Worm (Caenorhabditis elegans) whole organism, L1 larva: ENCODE measurements around the gene T05H10.1.

Source experiments
- aha-1 ChIP-seq: fragments of 150-350 bp; optimal IDR thresholded peaks from 2 replicates; lab custom pipeline; 2014; ENCODE audit warnings: missing biosample characterization, missing genetic modification characterization
- alr-1 ChIP-seq: fragments of 200-800 bp; sonication (Bioruptor generic); optimal IDR thresholded peaks from 2 replicates; lab custom pipeline; 2018; ENCODE audit warnings: borderline replicate concordance, mild to moderate bottlenecking, missing genetic modification characterization, missing compliant biosample characterization
- ama-1 ChIP-seq: fragments of 150-350 bp; optimal IDR thresholded peaks from 2 replicates; lab custom pipeline; 2014
- ceh-63 ChIP-seq: fragments of 200-800 bp; sonication (Bioruptor generic); optimal IDR thresholded peaks from 2 replicates; lab custom pipeline; 2018; ENCODE audit warnings: mild to moderate bottlenecking, missing genetic modification characterization, missing compliant biosample characterization
- ceh-8 ChIP-seq: fragments of 200-800 bp; sonication (Bioruptor generic); optimal IDR thresholded peaks from 2 replicates; lab custom pipeline; 2018; ENCODE audit warnings: mild to moderate bottlenecking, missing genetic modification characterization, moderate library complexity, missing compliant biosample characterization
- ceh-82 ChIP-seq, 3 experiments: fragments of 150-350 bp in 1 of 3; sonication (generic microtip) in 2 of 3; optimal IDR thresholded peaks; 2 replicates each; lab custom pipeline; 2014 to 2017; ENCODE audit warnings: missing biosample characterization in 3 of 3, missing genetic modification characterization in 3 of 3
- dsc-1 ChIP-seq: sonication (generic microtip); optimal IDR thresholded peaks from 2 replicates; lab custom pipeline; 2016; ENCODE audit warnings: mild to moderate bottlenecking, missing genetic modification characterization, missing compliant biosample characterization
- efl-3 ChIP-seq: fragments of 200-800 bp; sonication (Bioruptor generic); optimal IDR thresholded peaks from 2 replicates; lab custom pipeline; 2018; ENCODE audit warnings: mild to moderate bottlenecking, missing genetic modification characterization, missing compliant biosample characterization
- elt-2 ChIP-seq: sonication (generic microtip); optimal IDR thresholded peaks from 2 replicates; lab custom pipeline; 2016; ENCODE audit warnings: missing genetic modification characterization, mild to moderate bottlenecking, inconsistent platforms, missing compliant biosample characterization, missing genetic modification reagents
- elt-3 ChIP-seq, 6 experiments: fragments of 150-350 bp in 1 of 6; sonication (generic microtip); optimal IDR thresholded peaks; 2 replicates each; lab custom pipeline; 2017 to 2018; ENCODE audit warnings: missing biosample characterization in 6 of 6, missing genetic modification characterization in 6 of 6, inconsistent platforms in 1 of 6
- fkh-4 ChIP-seq: sonication (generic microtip); optimal IDR thresholded peaks from 2 replicates; lab custom pipeline; 2016; ENCODE audit warnings: missing compliant biosample characterization, missing genetic modification characterization, borderline replicate concordance
- fos-1 ChIP-seq: fragments of 150-350 bp; optimal IDR thresholded peaks from 2 replicates; lab custom pipeline; 2014; ENCODE audit warnings: missing biosample characterization, missing genetic modification characterization
- grh-1 ChIP-seq: fragments of 200-800 bp; sonication (Bioruptor generic); IDR thresholded peaks from 2 replicates; pipeline ENCODE4 v1.3.6; 2022; ENCODE audit warnings: missing genetic modification reagents, missing genetic modification characterization, missing compliant biosample characterization
- hlh-4 ChIP-seq: sonication (generic microtip); optimal IDR thresholded peaks from 2 replicates; lab custom pipeline; 2016; ENCODE audit warnings: mild to moderate bottlenecking, missing genetic modification characterization, missing compliant biosample characterization
- isw-1 ChIP-seq: fragments of 200-800 bp; sonication (Bioruptor generic); IDR thresholded peaks from 2 replicates; pipeline ENCODE4 v1.3.6; 2022; ENCODE audit warnings: missing genetic modification characterization, missing compliant biosample characterization
- jun-1 ChIP-seq: fragments of 150-350 bp; optimal IDR thresholded peaks from 2 replicates; lab custom pipeline; 2014; ENCODE audit warnings: missing biosample characterization, missing genetic modification reagents, missing genetic modification characterization
- lin-15B ChIP-seq: fragments of 150-350 bp; sonication (generic microtip); optimal IDR thresholded peaks from 3 replicates; lab custom pipeline; 2014; ENCODE audit warnings: missing biosample characterization, missing genetic modification characterization
- lin-35 ChIP-seq, 2 experiments: fragments of 150-350 bp; optimal IDR thresholded peaks; 2 replicates each; lab custom pipeline; 2014; ENCODE audit warnings: missing biosample characterization in 2 of 2, missing genetic modification characterization in 2 of 2, missing genetic modification reagents in 2 of 2
- lir-3 ChIP-seq: sonication (generic microtip); optimal IDR thresholded peaks from 2 replicates; lab custom pipeline; 2016; ENCODE audit warnings: mild to moderate bottlenecking, missing genetic modification characterization, moderate library complexity, missing compliant biosample characterization; ENCODE audit not compliant: poor library complexity
- mab-9 ChIP-seq: fragments of 200-800 bp; sonication (Bioruptor generic); IDR thresholded peaks from 2 replicates; pipeline ENCODE4 v1.3.6; 2022; ENCODE audit warnings: missing genetic modification reagents, missing genetic modification characterization, missing compliant biosample characterization
- mef-2 ChIP-seq: fragments of 150-350 bp; optimal IDR thresholded peaks from 2 replicates; lab custom pipeline; 2014; ENCODE audit warnings: missing biosample characterization, missing genetic modification characterization
- nhr-11 ChIP-seq: fragments of 150-350 bp; optimal IDR thresholded peaks from 2 replicates; lab custom pipeline; 2014; ENCODE audit warnings: missing biosample characterization, missing genetic modification characterization
- nhr-71 ChIP-seq: sonication (generic microtip); optimal IDR thresholded peaks from 2 replicates; lab custom pipeline; 2016; ENCODE audit warnings: mild to moderate bottlenecking, missing genetic modification characterization, moderate library complexity, missing compliant biosample characterization
- nhr-90 ChIP-seq: sonication (generic microtip); optimal IDR thresholded peaks from 2 replicates; lab custom pipeline; 2016; ENCODE audit warnings: mild to moderate bottlenecking, missing genetic modification characterization, missing compliant biosample characterization; ENCODE audit not compliant: poor library complexity
- pag-3 ChIP-seq: sonication (generic microtip); optimal IDR thresholded peaks from 2 replicates; lab custom pipeline; 2017; ENCODE audit warnings: missing genetic modification characterization, mild to moderate bottlenecking, missing compliant biosample characterization, antibody characterized with exemption, borderline replicate concordance; ENCODE audit not compliant: insufficient read depth
- pax-3 ChIP-seq: fragments of 200-800 bp; sonication (Bioruptor generic); optimal IDR thresholded peaks from 2 replicates; lab custom pipeline; 2018; ENCODE audit warnings: mild to moderate bottlenecking, missing genetic modification characterization, moderate library complexity, missing compliant biosample characterization
- pqm-1 ChIP-seq: sonication (generic microtip); optimal IDR thresholded peaks from 3 replicates; lab custom pipeline; 2017; ENCODE audit warnings: missing biosample characterization, missing genetic modification characterization
- rnt-1 ChIP-seq: sonication (generic microtip); optimal IDR thresholded peaks from 2 replicates; lab custom pipeline; 2016; ENCODE audit warnings: mild to moderate bottlenecking, missing genetic modification characterization, moderate library complexity, missing compliant biosample characterization
- snpc-4 ChIP-seq: fragments of 150-350 bp; optimal IDR thresholded peaks from 2 replicates; lab custom pipeline; 2014; ENCODE audit warnings: missing biosample characterization, missing genetic modification characterization
- sptf-1 ChIP-seq: fragments of 150-350 bp; optimal IDR thresholded peaks from 2 replicates; lab custom pipeline; 2014; ENCODE audit warnings: missing biosample characterization, missing genetic modification characterization
- sup-37 ChIP-seq: fragments of 200-800 bp; sonication (Bioruptor generic); optimal IDR thresholded peaks from 2 replicates; lab custom pipeline; 2018; ENCODE audit warnings: mild to moderate bottlenecking, missing genetic modification characterization, missing compliant biosample characterization
- swsn-7 ChIP-seq: sonication (generic microtip); optimal IDR thresholded peaks from 2 replicates; lab custom pipeline; 2016; ENCODE audit warnings: missing genetic modification characterization, missing compliant biosample characterization
- tbx-2 ChIP-seq: sonication (generic microtip); optimal IDR thresholded peaks from 2 replicates; lab custom pipeline; 2016; ENCODE audit warnings: missing genetic modification characterization, missing compliant biosample characterization
- unc-62 ChIP-seq: fragments of 150-350 bp; optimal IDR thresholded peaks from 2 replicates; lab custom pipeline; 2014; ENCODE audit warnings: missing biosample characterization, missing genetic modification reagents, missing genetic modification characterization
- unc-98 ChIP-seq: fragments of 200-800 bp; sonication (Bioruptor generic); IDR thresholded peaks from 2 replicates; pipeline ENCODE4 v1.3.6; 2022; ENCODE audit warnings: missing genetic modification characterization, missing compliant biosample characterization
- vab-15 ChIP-seq: sonication (generic microtip); optimal IDR thresholded peaks from 2 replicates; lab custom pipeline; 2017; ENCODE audit warnings: missing genotype, mild to moderate bottlenecking, missing genetic modification characterization, missing compliant biosample characterization
- xbp-1 ChIP-seq: sonication (generic microtip); optimal IDR thresholded peaks from 2 replicates; lab custom pipeline; 2016; ENCODE audit warnings: missing genetic modification characterization, missing compliant biosample characterization
- zag-1 ChIP-seq: fragments of 150-350 bp; optimal IDR thresholded peaks from 2 replicates; lab custom pipeline; 2014; ENCODE audit warnings: missing biosample characterization, missing genetic modification characterization

T05H10.1 gene

ce11 chrII:8041642-8042041 is 747 bp upstream of the T05H10.1 start (continued):
- TF ChIP-seq aha-1 (no peak), ceh-8 (GFP tag; lab: Kevin White, UChicago) (no peak), xbp-1 (tag; lab: Kevin White, UChicago) (peak; percentile 23), pax-3 (no peak), jun-1 (no peak), elt-3 (tag; optimal IDR thresholded peaks at IDR 0.05; lab: Kevin White, UChicago) (no peak), pqm-1 (tag; lab: Kevin White, UChicago) (no peak), swsn-7 (peak; percentile 48), nhr-90 (tag; lab: Kevin White, UChicago) (no peak), lin-35 (GFP tag; optimal IDR thresholded peaks at IDR 0.05; lab: Kevin White, UChicago) (peak; percentile 30 to 60), ceh-82 (tag; optimal IDR thresholded peaks at IDR 0.05; lab: Kevin White, UChicago) (peak in 1 of 3 experiments; percentile 16), alr-1 (tag; lab: Kevin White, UChicago) (no peak), ceh-63 (GFP tag; lab: Kevin White, UChicago) (no peak), pag-3 (tag; lab: Kevin White, UChicago) (no peak), elt-2 (tag; lab: Kevin White, UChicago) (no peak), nhr-71 (tag; lab: Kevin White, UChicago) (peak; percentile 36), lir-3 (tag; lab: Kevin White, UChicago) (peak; percentile 42), rnt-1 (tag; lab: Kevin White, UChicago) (peak; percentile 13), mef-2 (no peak), fos-1 (tag; lab: Kevin White, UChicago) (no peak), vab-15 (tag; lab: Kevin White, UChicago) (no peak), efl-3 (no peak)

- TF ChIP-seq sptf-1 (tag; lab: Kevin White, UChicago) (no peak), grh-1 (GFP tag; lab: Robert Waterston, UW) (no peak), mab-9 (no peak), pax-3 (no peak)
- TF ChIP-seq, all 84 proteins: peak for 0
Measured at ce11 chrII:8047264-8047663, 4.9 kb downstream of the T05H10.1 start, which contains the start of gene apn-1. TSS of gene apn-1 (plus strand) at chrII:8047564.

- TF ChIP-seq grh-1 (GFP tag; lab: Robert Waterston, UW) (no peak), snpc-4 (tag; lab: Kevin White, UChicago) (no peak), isw-1 (GFP tag; lab: Robert Waterston, UW) (no peak), lin-15B (no peak), unc-62 (GFP tag; lab: Kevin White, UChicago) (no peak), ceh-8 (GFP tag; lab: Kevin White, UChicago) (no peak), zag-1 (no peak), hlh-4 (tag; lab: Kevin White, UChicago) (no peak), ama-1 (lab: Kevin White, UChicago) (no peak), dsc-1 (tag; lab: Kevin White, UChicago) (no peak), sup-37 (GFP tag; lab: Kevin White, UChicago) (no peak), ceh-63 (GFP tag; lab: Kevin White, UChicago) (no peak)
Measured at ce11 chrII:8050477-8050876, 8.1 kb downstream of the T05H10.1 start, which contains the start of gene mtre-1. TSS of gene mtre-1 (minus strand) at chrII:8050577.

ce11 chrII:8051330-8051729 is 8.9 kb downstream of the T05H10.1 start:
- TF ChIP-seq nhr-90 (tag; lab: Kevin White, UChicago) (no peak), unc-98 (no peak), alr-1 (tag; lab: Kevin White, UChicago) (no peak), pqm-1 (tag; lab: Kevin White, UChicago) (no peak), tbx-2 (tag; lab: Kevin White, UChicago) (no peak), fkh-4 (no peak), ceh-82 (tag; optimal IDR thresholded peaks at IDR 0.05; lab: Kevin White, UChicago) (no peak), nhr-11 (no peak)
